Fruit fly (Drosophila melanogaster) whole organism, embryonic: ENCODE data around the gene Nmdar1.

ENCODE experiments used
- Antp ChIP-seq: fragments of 200-800 bp; sonication (Bioruptor generic); optimal IDR thresholded peaks from 3 replicates; lab custom pipeline; 2016; ENCODE audit warnings: missing biosample characterization, missing genetic modification characterization
- Bdp1 ChIP-seq: fragments of 200-800 bp; sonication (Bioruptor generic); optimal IDR thresholded peaks from 3 replicates; lab custom pipeline; 2016; ENCODE audit warnings: missing biosample characterization, missing genetic modification characterization
- CG10462 ChIP-seq: fragments of 200-800 bp; sonication (Bioruptor generic); optimal IDR thresholded peaks from 2 replicates; lab custom pipeline; 2016; ENCODE audit warnings: missing biosample characterization, missing genetic modification characterization
- CG10979 ChIP-seq: fragments of 200-800 bp; sonication (Bioruptor generic); optimal IDR thresholded peaks from 2 replicates; lab custom pipeline; 2018; ENCODE audit warnings: missing biosample characterization, mild to moderate bottlenecking, missing genetic modification characterization, moderate library complexity
- CG15011 ChIP-seq: fragments of 200-800 bp; sonication (Bioruptor generic); optimal IDR thresholded peaks from 3 replicates; lab custom pipeline; 2018; ENCODE audit warnings: missing biosample characterization, mild to moderate bottlenecking, missing genetic modification characterization
- CG15479 ChIP-seq: fragments of 200-800 bp; sonication (Bioruptor generic); optimal IDR thresholded peaks from 3 replicates; lab custom pipeline; 2019; ENCODE audit warnings: missing biosample characterization, mild to moderate bottlenecking, missing genetic modification characterization, moderate library complexity
- CG16863 ChIP-seq: fragments of 200-800 bp; sonication (Bioruptor generic); optimal IDR thresholded peaks from 3 replicates; lab custom pipeline; 2016; ENCODE audit warnings: missing biosample characterization, missing genetic modification characterization
- CG17328 ChIP-seq: fragments of 200-800 bp; sonication (Bioruptor generic); IDR thresholded peaks from 2 replicates; pipeline ENCODE4 v1.3.6; 2022; ENCODE audit warnings: missing biosample characterization, missing genetic modification characterization
- CG2875 ChIP-seq: fragments of 200-800 bp; sonication (Bioruptor generic); optimal IDR thresholded peaks from 2 replicates; lab custom pipeline; 2017; ENCODE audit warnings: missing biosample characterization, mild to moderate bottlenecking, missing genetic modification characterization, missing genetic modification reagents
- CG31224 ChIP-seq: fragments of 200-800 bp; sonication (Bioruptor generic); IDR thresholded peaks from 2 replicates; pipeline ENCODE4 v1.3.6; 2022; ENCODE audit warnings: missing biosample characterization, missing genetic modification characterization
- CG3847 ChIP-seq: fragments of 200-800 bp; sonication (Bioruptor generic); IDR thresholded peaks from 2 replicates; pipeline ENCODE4 v1.3.6; 2022; ENCODE audit warnings: missing biosample characterization, missing genetic modification characterization
- CG4282 ChIP-seq: fragments of 200-800 bp; sonication (Bioruptor generic); optimal IDR thresholded peaks from 2 replicates; lab custom pipeline; 2016; ENCODE audit warnings: missing biosample characterization, missing genetic modification characterization
- CG6175 ChIP-seq: fragments of 200-800 bp; sonication (Bioruptor generic); IDR thresholded peaks from 3 replicates; pipeline ENCODE4 v1.3.6; 2022; ENCODE audit warnings: missing biosample characterization, missing genetic modification characterization
- CG6254 ChIP-seq: fragments of 200-800 bp; sonication (Bioruptor generic); optimal IDR thresholded peaks from 3 replicates; lab custom pipeline; 2017; ENCODE audit warnings: mild to moderate bottlenecking, missing biosample characterization, missing genetic modification reagents, missing genetic modification characterization
- CG6791 ChIP-seq: fragments of 200-800 bp; sonication (Bioruptor generic); IDR thresholded peaks from 3 replicates; pipeline ENCODE4 v1.3.6; 2022; ENCODE audit warnings: missing biosample characterization, missing genetic modification characterization; ENCODE audit not compliant: partially characterized antibody
- CG7556 ChIP-seq: fragments of 200-800 bp; sonication (Bioruptor generic); optimal IDR thresholded peaks from 2 replicates; lab custom pipeline; 2017; ENCODE audit warnings: missing biosample characterization, mild to moderate bottlenecking, missing genetic modification characterization
- CG7786 ChIP-seq: fragments of 200-800 bp; sonication (Bioruptor generic); optimal IDR thresholded peaks from 2 replicates; lab custom pipeline; 2016; ENCODE audit warnings: missing biosample characterization, missing genetic modification characterization
- CG7987 ChIP-seq: fragments of 200-800 bp; sonication (Bioruptor generic); optimal IDR thresholded peaks from 2 replicates; lab custom pipeline; 2018; ENCODE audit warnings: missing biosample characterization, mild to moderate bottlenecking, missing genetic modification characterization, moderate library complexity
- CG8924 ChIP-seq: fragments of 200-800 bp; optimal IDR thresholded peaks from 3 replicates; lab custom pipeline; 2019; ENCODE audit warnings: missing biosample characterization, mild to moderate bottlenecking, missing genetic modification characterization, moderate library complexity
- CG8944 ChIP-seq: fragments of 200-800 bp; sonication (Bioruptor generic); optimal IDR thresholded peaks from 3 replicates; lab custom pipeline; 2016; ENCODE audit warnings: missing biosample characterization, missing genetic modification characterization
- CTCF ChIP-seq: fragments of 200-800 bp; sonication (Bioruptor generic); optimal IDR thresholded peaks from 2 replicates; lab custom pipeline; 2017; ENCODE audit warnings: missing biosample characterization, mild to moderate bottlenecking, missing genetic modification characterization, moderate library complexity
- Eip74EF ChIP-seq, 2 experiments: fragments of 200-800 bp in 1 of 2; fragments of >200 bp in 1 of 2; sonication (Bioruptor generic) in 1 of 2; optimal IDR thresholded peaks; 2 replicates each; lab custom pipeline; 2017 to 2019; ENCODE audit warnings: missing biosample characterization in 2 of 2, missing genetic modification characterization in 2 of 2, mild to moderate bottlenecking in 1 of 2, moderate library complexity in 1 of 2
- HLHmδ ChIP-seq: fragments of 200-800 bp; sonication (Bioruptor generic); optimal IDR thresholded peaks from 2 replicates; lab custom pipeline; 2018; ENCODE audit warnings: missing biosample characterization, mild to moderate bottlenecking, missing genetic modification characterization, moderate library complexity
- Hsf ChIP-seq: fragments of 200-800 bp; sonication (Bioruptor generic); optimal IDR thresholded peaks from 3 replicates; lab custom pipeline; 2016; ENCODE audit warnings: missing biosample characterization, missing genetic modification characterization
- MESR4 ChIP-seq: fragments of 200-800 bp; sonication (Bioruptor generic); optimal IDR thresholded peaks from 2 replicates; lab custom pipeline; 2018; ENCODE audit warnings: missing biosample characterization, mild to moderate bottlenecking, missing genetic modification characterization, moderate library complexity
- Meics ChIP-seq: fragments of 200-800 bp; sonication (Bioruptor generic); optimal IDR thresholded peaks from 2 replicates; lab custom pipeline; 2017; ENCODE audit warnings: missing biosample characterization, mild to moderate bottlenecking, missing genetic modification characterization
- NC2α ChIP-seq: fragments of 200-800 bp; sonication (Bioruptor generic); optimal IDR thresholded peaks from 2 replicates; lab custom pipeline; 2016; ENCODE audit warnings: missing biosample characterization, missing genetic modification characterization
- NC2β ChIP-seq: fragments of 200-800 bp; sonication (Bioruptor generic); optimal IDR thresholded peaks from 2 replicates; lab custom pipeline; 2016; ENCODE audit warnings: missing biosample characterization, missing genetic modification characterization
- NK7.1 ChIP-seq: fragments of 200-800 bp; sonication (Bioruptor generic); optimal IDR thresholded peaks from 3 replicates; lab custom pipeline; 2016; ENCODE audit warnings: missing biosample characterization, missing genetic modification characterization
- Nf-YC ChIP-seq: fragments of 200-800 bp; optimal IDR thresholded peaks from 3 replicates; lab custom pipeline; 2019; ENCODE audit warnings: missing biosample characterization, mild to moderate bottlenecking, missing genetic modification characterization, moderate library complexity
- Optix ChIP-seq: fragments of 200-800 bp; sonication (Bioruptor generic); IDR thresholded peaks from 3 replicates; pipeline ENCODE4 v1.3.6; 2022; ENCODE audit warnings: missing biosample characterization, missing genetic modification characterization
- Pdp1 ChIP-seq, 2 experiments: fragments of 200-800 bp; sonication (Bioruptor generic); optimal IDR thresholded peaks; 3 replicates each; lab custom pipeline; 2016; ENCODE audit warnings: missing biosample characterization in 2 of 2, missing genetic modification characterization in 2 of 2, mild to moderate bottlenecking in 1 of 2, moderate library complexity in 1 of 2
- Poxn ChIP-seq: fragments of 200-800 bp; sonication (Bioruptor generic); IDR thresholded peaks from 2 replicates; pipeline ENCODE4 v1.3.6; 2022; ENCODE audit warnings: missing biosample characterization, missing genetic modification characterization
- Sry-β ChIP-seq: fragments of 200-800 bp; sonication (Bioruptor generic); optimal IDR thresholded peaks from 2 replicates; lab custom pipeline; 2018; ENCODE audit warnings: missing biosample characterization, mild to moderate bottlenecking, missing genetic modification characterization, moderate library complexity
- Stat92E ChIP-seq, 3 experiments: fragments of >200 bp in 2 of 3; fragments of 200-800 bp in 1 of 3; sonication (Bioruptor generic) in 1 of 3; optimal IDR thresholded peaks; 2 replicates each; lab custom pipeline; 2017 to 2019; ENCODE audit warnings: missing biosample characterization in 3 of 3, missing genetic modification characterization in 3 of 3, mild to moderate bottlenecking in 1 of 3, moderate library complexity in 1 of 3
- bowl ChIP-seq: fragments of 200-800 bp; sonication (Bioruptor generic); IDR thresholded peaks from 2 replicates; pipeline ENCODE4 v1.3.6; 2022; ENCODE audit warnings: missing biosample characterization, missing genetic modification characterization
- cg ChIP-seq: fragments of 200-800 bp; sonication (Bioruptor generic); optimal IDR thresholded peaks from 3 replicates; lab custom pipeline; 2019; ENCODE audit warnings: missing biosample characterization, mild to moderate bottlenecking, missing genetic modification characterization, moderate library complexity
- chif ChIP-seq, 2 experiments: fragments of 200-800 bp; sonication (Bioruptor generic); optimal IDR thresholded peaks; 3 replicates each; lab custom pipeline; 2016; ENCODE audit warnings: missing biosample characterization in 2 of 2, missing genetic modification characterization in 2 of 2
- dan ChIP-seq: fragments of 200-800 bp; sonication (Bioruptor generic); IDR thresholded peaks from 2 replicates; pipeline ENCODE4 v1.3.6; 2022; ENCODE audit warnings: missing biosample characterization, missing genetic modification characterization
- ewg ChIP-seq: fragments of 200-800 bp; sonication (Bioruptor generic); optimal IDR thresholded peaks from 3 replicates; lab custom pipeline; 2017; ENCODE audit warnings: mild to moderate bottlenecking, missing biosample characterization, missing genetic modification reagents, missing genetic modification characterization
- fd102C ChIP-seq: fragments of 200-800 bp; sonication (Bioruptor generic); optimal IDR thresholded peaks from 2 replicates; lab custom pipeline; 2018; ENCODE audit warnings: missing biosample characterization, mild to moderate bottlenecking, missing genetic modification characterization, moderate library complexity
- gcm ChIP-seq: fragments of 200-800 bp; sonication (Bioruptor generic); optimal IDR thresholded peaks from 2 replicates; lab custom pipeline; 2019; ENCODE audit warnings: missing biosample characterization, mild to moderate bottlenecking, missing genetic modification characterization, moderate library complexity
- her ChIP-seq: fragments of 200-800 bp; sonication (Bioruptor generic); optimal IDR thresholded peaks from 2 replicates; lab custom pipeline; 2016; ENCODE audit warnings: missing biosample characterization, missing genetic modification characterization
- lov ChIP-seq, 2 experiments: fragments of 200-800 bp in 1 of 2; fragments of >200 bp in 1 of 2; sonication (Bioruptor generic) in 1 of 2; IDR thresholded peaks in 1 of 2; optimal IDR thresholded peaks in 1 of 2; 2 replicates in 1 of 2; 3 replicates in 1 of 2; pipeline versions ENCODE4 v1.3.6 to Lab custom; 2017 to 2022; ENCODE audit warnings: missing biosample characterization in 1 of 2, missing genetic modification characterization in 1 of 2
- luna ChIP-seq: fragments of 200-800 bp; sonication (Bioruptor generic); optimal IDR thresholded peaks from 2 replicates; lab custom pipeline; 2016; ENCODE audit warnings: missing biosample characterization, missing genetic modification characterization
- peb ChIP-seq: fragments of 200-800 bp; sonication (Bioruptor generic); IDR thresholded peaks from 2 replicates; pipeline ENCODE4 v1.3.6; 2022; ENCODE audit warnings: missing biosample characterization, missing genetic modification characterization
- pnt ChIP-seq: fragments of 200-800 bp; sonication (Bioruptor generic); optimal IDR thresholded peaks from 3 replicates; lab custom pipeline; 2016; ENCODE audit warnings: missing biosample characterization, missing genetic modification characterization
- pros ChIP-seq: fragments of 200-800 bp; sonication (Bioruptor generic); optimal IDR thresholded peaks from 3 replicates; lab custom pipeline; 2019; ENCODE audit warnings: missing biosample characterization, mild to moderate bottlenecking, missing genetic modification characterization, moderate library complexity
- pzg ChIP-seq: fragments of 200-800 bp; sonication (Bioruptor generic); optimal IDR thresholded peaks from 3 replicates; lab custom pipeline; 2018; ENCODE audit warnings: missing biosample characterization, mild to moderate bottlenecking, missing genetic modification characterization, moderate library complexity
- vnd ChIP-seq: fragments of 200-800 bp; sonication (Bioruptor generic); IDR thresholded peaks from 3 replicates; pipeline ENCODE4 v1.3.6; 2022; ENCODE audit warnings: missing biosample characterization, missing genetic modification characterization; ENCODE audit not compliant: partially characterized antibody

Nmdar1 gene

DNA sequence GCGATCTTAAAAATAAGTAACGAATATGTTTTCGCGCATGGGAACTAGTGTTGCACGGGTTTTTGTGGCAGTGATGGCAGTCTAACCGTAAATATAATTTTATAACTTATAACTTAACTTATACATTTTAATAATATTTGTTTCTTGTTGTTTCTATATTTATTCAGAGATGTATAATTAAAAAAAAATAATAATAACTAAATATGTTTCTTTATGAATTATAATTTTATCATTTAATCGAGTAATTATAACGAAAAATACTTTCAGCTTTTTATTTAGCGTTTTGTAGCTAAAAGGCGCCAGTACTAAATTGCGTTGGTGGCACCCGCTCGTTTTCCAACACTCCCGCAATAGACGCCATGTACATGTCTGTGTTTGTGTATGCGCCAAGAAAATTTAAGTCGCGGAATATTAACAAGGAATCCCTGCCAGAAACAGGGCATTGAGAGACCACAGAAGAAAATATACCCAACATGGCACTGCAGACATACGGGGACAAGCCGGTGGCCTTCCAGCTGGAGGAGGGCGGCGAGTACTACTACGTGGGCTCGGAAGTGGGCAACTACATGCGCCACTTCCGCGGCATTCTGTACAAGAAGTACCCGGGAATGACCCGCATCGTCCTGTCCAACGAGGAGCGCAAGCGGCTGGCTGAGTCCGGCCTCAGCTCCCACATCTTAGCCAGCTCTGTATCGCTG, 52.4 kb downstream of the Nmdar1 start, which contains the start of the genes mRpL44 and Snr1 (continued):
- TF ChIP-seq CG16863 (GFP tag; lab: Kevin White, UChicago) = no peak
- TF ChIP-seq chif (GFP tag; optimal IDR thresholded peaks at IDR 0.05; lab: Kevin White, UChicago) = no peak
- no peak for TF ChIP-seq her (GFP tag; lab: Kevin White, UChicago)
- no peak for TF ChIP-seq NC2β
- TF ChIP-seq CG6791 (GFP tag; lab: Robert Waterston, UW) = no peak
- TF ChIP-seq CG7786 = no peak
- TF ChIP-seq pros = no peak
- TF ChIP-seq pzg = peak; percentile 30
- peak; percentile 84 for TF ChIP-seq MESR4 (GFP tag; lab: Kevin White, UChicago)
- TF ChIP-seq Eip74EF (GFP tag; optimal IDR thresholded peaks at IDR 0.05; lab: Kevin White, UChicago) = no peak
- TF ChIP-seq peb (GFP tag; lab: Robert Waterston, UW) = no peak
- peak; percentile 82 for TF ChIP-seq Meics (GFP tag; lab: Kevin White, UChicago)
- peak; percentile 83 for TF ChIP-seq ewg (GFP tag; lab: Kevin White, UChicago)
- no peak for TF ChIP-seq CG6175 (GFP tag; lab: Robert Waterston, UW)
- TF ChIP-seq Stat92E (GFP tag; optimal IDR thresholded peaks at IDR 0.05; lab: Kevin White, UChicago) = no peak
- no peak for TF ChIP-seq CG17328 (GFP tag; lab: Robert Waterston, UW)
- TF ChIP-seq lov (optimal IDR thresholded peaks at IDR 0.05; lab: Kevin White, UChicago) = no peak
- TF ChIP-seq lov (GFP tag; IDR thresholded peaks at IDR 0.05; lab: Robert Waterston, UW) = no peak
- no peak for TF ChIP-seq CTCF (GFP tag; lab: Kevin White, UChicago)
- no peak for TF ChIP-seq pnt (GFP tag; lab: Kevin White, UChicago)
- no peak for TF ChIP-seq CG6254 (GFP tag; lab: Kevin White, UChicago)
- TF ChIP-seq CG7987 (GFP tag; lab: Kevin White, UChicago) = no peak
- no peak for TF ChIP-seq NC2α (GFP tag; lab: Kevin White, UChicago)
- no peak for TF ChIP-seq CG10462
- no peak for TF ChIP-seq CG15479 (GFP tag; lab: Kevin White, UChicago)
- TF ChIP-seq cg = peak; percentile 67
- TF ChIP-seq Hsf (GFP tag; lab: Kevin White, UChicago) = no peak
- no peak for TF ChIP-seq Bdp1 (GFP tag; lab: Kevin White, UChicago)
- no peak for TF ChIP-seq Nf-YC (tag; lab: Kevin White, UChicago)
- no peak for TF ChIP-seq vnd (GFP tag; lab: Robert Waterston, UW)
- peak; percentile 100 for TF ChIP-seq Sry-β (GFP tag; lab: Kevin White, UChicago)
- no peak for TF ChIP-seq Poxn (GFP tag; lab: Robert Waterston, UW)
- TF ChIP-seq CG31224 (GFP tag; lab: Robert Waterston, UW) = no peak
- TF ChIP-seq bowl (GFP tag; lab: Robert Waterston, UW) = no peak
- TF ChIP-seq luna = no peak
- TF ChIP-seq CG2875 (GFP tag; lab: Kevin White, UChicago) = no peak
- TF ChIP-seq HLHmδ (GFP tag; lab: Kevin White, UChicago) = no peak
- no peak for TF ChIP-seq CG4282
- no peak for TF ChIP-seq fd102C (GFP tag; lab: Kevin White, UChicago)
- no peak for TF ChIP-seq Optix (GFP tag; lab: Robert Waterston, UW)
- no peak for TF ChIP-seq Pdp1 (GFP tag; optimal IDR thresholded peaks at IDR 0.05; lab: Kevin White, UChicago)
- TF ChIP-seq NK7.1 (GFP tag; lab: Kevin White, UChicago) = no peak
- peak; percentile 70 for TF ChIP-seq CG3847 (GFP tag; lab: Robert Waterston, UW)
- TF ChIP-seq Antp (GFP tag; lab: Kevin White, UChicago) = no peak
- TF ChIP-seq CG10979 (tag; lab: Kevin White, UChicago) = peak; percentile 45
- TF ChIP-seq CG15011 (GFP tag; lab: Kevin White, UChicago) = no peak
- no peak for TF ChIP-seq dan (GFP tag; lab: Robert Waterston, UW)
- no peak for TF ChIP-seq CG8924 (tag; lab: Kevin White, UChicago)
- no peak for TF ChIP-seq CG8944 (GFP tag; lab: Kevin White, UChicago)
- no peak for TF ChIP-seq CG7556 (GFP tag; lab: Kevin White, UChicago)
- TF ChIP-seq gcm = no peak
